Fruit fly (Drosophila melanogaster): ENCODE measurements around the gene CASK.

The CASK gene

DNA sequence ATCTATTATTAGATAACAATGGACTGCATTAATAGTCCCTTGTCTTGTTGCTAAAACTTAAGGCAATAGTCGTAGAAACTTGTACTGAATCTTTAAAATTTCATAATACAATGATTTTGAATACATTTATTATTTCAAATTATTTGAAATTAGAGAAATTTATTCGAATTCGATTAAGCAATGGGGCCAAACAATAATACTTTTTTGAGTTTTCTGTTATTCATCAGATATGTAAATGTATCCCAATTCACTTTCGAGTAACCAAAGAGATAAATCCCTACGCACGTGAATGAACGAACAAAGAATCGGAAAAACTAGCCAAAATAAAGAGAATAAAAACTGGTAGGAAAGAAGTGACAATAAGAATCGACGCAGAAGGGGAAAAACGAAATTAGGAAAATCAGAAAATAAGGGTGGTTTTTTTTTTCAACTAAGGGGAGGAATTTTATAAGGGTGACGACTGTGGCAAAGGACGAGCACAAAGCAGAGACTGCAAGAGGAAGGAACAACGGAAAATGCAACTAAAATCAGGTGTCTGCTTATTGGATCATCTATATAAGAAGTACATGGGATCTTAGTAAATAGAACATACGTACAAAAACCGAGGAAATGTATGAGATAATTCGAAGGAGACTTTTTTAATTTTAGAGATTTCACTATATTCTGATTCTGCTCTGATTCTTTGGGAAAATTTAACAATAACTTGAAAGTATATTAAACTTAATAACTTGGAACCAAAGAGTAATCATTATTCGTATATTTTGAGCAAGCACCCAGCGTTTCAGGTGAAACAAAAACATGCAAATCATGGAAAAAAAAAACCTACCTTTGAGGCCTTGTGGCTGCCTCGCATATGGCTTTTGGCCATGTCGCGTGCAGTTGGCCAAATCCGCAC is 32.3 kb upstream of the CASK start:
- no peak for TF ChIP-seq gcm (GFP tag; optimal IDR thresholded peaks at IDR 0.05)
- no peak for TF ChIP-seq chn (GFP tag; optimal IDR thresholded peaks at IDR 0.05)
- no peak for TF ChIP-seq CG13775 (GFP tag; optimal IDR thresholded peaks at IDR 0.05)
- no peak for TF ChIP-seq Fer3 (tag; optimal IDR thresholded peaks at IDR 0.05)
- TF ChIP-seq crc (GFP tag; optimal IDR thresholded peaks at IDR 0.05): no peak
- no peak for TF ChIP-seq hth (optimal IDR thresholded peaks at IDR 0.05)
- TF ChIP-seq ap (GFP tag; IDR thresholded peaks at IDR 0.05): no peak
- no peak for TF ChIP-seq wek (GFP tag; optimal IDR thresholded peaks at IDR 0.05)
- TF ChIP-seq Max (GFP tag; optimal IDR thresholded peaks at IDR 0.05): no peak
- TF ChIP-seq CG12104 (GFP tag; optimal IDR thresholded peaks at IDR 0.05): no peak
- no peak for TF ChIP-seq Deaf1 (tag; optimal IDR thresholded peaks at IDR 0.05)
- no peak for TF ChIP-seq Adf1 (GFP tag; IDR thresholded peaks at IDR 0.05)
- TF ChIP-seq CG7786 (GFP tag; optimal IDR thresholded peaks at IDR 0.05): no peak
- TF ChIP-seq chm (GFP tag; IDR thresholded peaks at IDR 0.05): peak; percentile 27
- no peak for TF ChIP-seq CG11504 (tag; optimal IDR thresholded peaks at IDR 0.05)
- no peak for TF ChIP-seq unc-4 (GFP tag; IDR thresholded peaks at IDR 0.05; ENCODE audit: partially characterized antibody)
- TF ChIP-seq Nf-YA (GFP tag; IDR thresholded peaks at IDR 0.05): no peak
- TF ChIP-seq stwl (tag; optimal IDR thresholded peaks at IDR 0.05): no peak
- TF ChIP-seq Xbp1 (GFP tag; optimal IDR thresholded peaks at IDR 0.05): no peak
- TF ChIP-seq peb (GFP tag; IDR thresholded peaks at IDR 0.05): no peak
- no peak for TF ChIP-seq CG12071 (GFP tag; optimal IDR thresholded peaks at IDR 0.05)
- TF ChIP-seq knrl (GFP tag; IDR thresholded peaks at IDR 0.05; ENCODE audit: partially characterized antibody): no peak
- no peak for TF ChIP-seq CG9797 (GFP tag; optimal IDR thresholded peaks at IDR 0.05)
- no peak for TF ChIP-seq da (GFP tag; optimal IDR thresholded peaks at IDR 0.05)
- TF ChIP-seq D19A (tag; optimal IDR thresholded peaks at IDR 0.05): peak; percentile 73
- no peak for TF ChIP-seq CG11398 (GFP tag; optimal IDR thresholded peaks at IDR 0.05)
- TF ChIP-seq Ets65A (GFP tag): no peak
- TF ChIP-seq CG17328 (GFP tag; IDR thresholded peaks at IDR 0.05): no peak
- TF ChIP-seq mirr (GFP tag; optimal IDR thresholded peaks at IDR 0.05): no peak
- TF ChIP-seq dan (GFP tag; IDR thresholded peaks at IDR 0.05): no peak
- no peak for TF ChIP-seq fu2 (GFP tag; optimal IDR thresholded peaks at IDR 0.05)
- TF ChIP-seq prd (optimal IDR thresholded peaks at IDR 0.05): no peak
- no peak for TF ChIP-seq prd (GFP tag; IDR thresholded peaks at IDR 0.05)
- TF ChIP-seq CG5953 (GFP tag; IDR thresholded peaks at IDR 0.05): no peak
- no peak for TF ChIP-seq otp (GFP tag; IDR thresholded peaks at IDR 0.05)
- TF ChIP-seq Stat92E (GFP tag; optimal IDR thresholded peaks at IDR 0.05): no peak
- TF ChIP-seq CG7839 (tag; optimal IDR thresholded peaks at IDR 0.05): no peak
- TF ChIP-seq Six4 (GFP tag; optimal IDR thresholded peaks at IDR 0.05): no peak
- peak; percentile 88 for TF ChIP-seq pros (GFP tag; optimal IDR thresholded peaks at IDR 0.05)
- TF ChIP-seq PHDP (tag; optimal IDR thresholded peaks at IDR 0.05): no peak
- no peak for TF ChIP-seq CG10654 (GFP tag; optimal IDR thresholded peaks at IDR 0.05)
- TF ChIP-seq sqz (GFP tag; optimal IDR thresholded peaks at IDR 0.05): peak; percentile 54
- peak; percentile 2 for TF ChIP-seq CG8924 (tag; optimal IDR thresholded peaks at IDR 0.05)
- TF ChIP-seq CG6683 (GFP tag; optimal IDR thresholded peaks at IDR 0.05): no peak
- peak; percentile 76 for TF ChIP-seq Elba2 (GFP tag; optimal IDR thresholded peaks at IDR 0.05)
- TF ChIP-seq sens (GFP tag): peak; percentile 75
- TF ChIP-seq kni (GFP tag; optimal IDR thresholded peaks at IDR 0.05): no peak
- TF ChIP-seq grau (tag; optimal IDR thresholded peaks at IDR 0.05): peak; percentile 21
- TF ChIP-seq CG10543 (GFP tag; optimal IDR thresholded peaks at IDR 0.05): no peak
- no peak for TF ChIP-seq pum (GFP tag; optimal IDR thresholded peaks at IDR 0.05)
- no peak for TF ChIP-seq wor (GFP tag; IDR thresholded peaks at IDR 0.05)
